Worm (Caenorhabditis elegans) whole organism, mixed stage, embryonic: ENCODE data around the gene Y38E10A.17.

Source experiments
- M03D4.4 ChIP-seq: sonication (generic microtip); optimal IDR thresholded peaks from 2 replicates; lab custom pipeline; 2017; ENCODE audit warnings: mild to moderate bottlenecking, missing genetic modification characterization, missing compliant biosample characterization
- blmp-1 ChIP-seq: fragments of 150-350 bp; optimal IDR thresholded peaks from 2 replicates; lab custom pipeline; 2014; ENCODE audit warnings: missing biosample characterization, missing genetic modification characterization
- ceh-39 ChIP-seq: fragments of 150-350 bp; optimal IDR thresholded peaks from 2 replicates; lab custom pipeline; 2014; ENCODE audit warnings: missing biosample characterization, missing genetic modification characterization
- ceh-43 ChIP-seq: fragments of 200-800 bp; sonication (Bioruptor generic); optimal IDR thresholded peaks from 2 replicates; lab custom pipeline; 2018; ENCODE audit warnings: mild to moderate bottlenecking, missing genetic modification characterization, moderate library complexity, missing compliant biosample characterization
- ces-1 ChIP-seq: fragments of 150-350 bp; optimal IDR thresholded peaks from 2 replicates; lab custom pipeline; 2014; ENCODE audit warnings: missing biosample characterization, missing genetic modification reagents, missing genetic modification characterization
- cnd-1 ChIP-seq: fragments of 200-800 bp; sonication (Bioruptor generic); optimal IDR thresholded peaks from 2 replicates; lab custom pipeline; 2018; ENCODE audit warnings: mild to moderate bottlenecking, missing genetic modification characterization, missing compliant biosample characterization
- drap-1 ChIP-seq: fragments of 200-800 bp; sonication (Bioruptor generic); optimal IDR thresholded peaks from 3 replicates; lab custom pipeline; 2018; ENCODE audit warnings: mild to moderate bottlenecking, missing genetic modification characterization, missing compliant biosample characterization
- elt-3 ChIP-seq: fragments of 150-350 bp; optimal IDR thresholded peaks from 2 replicates; lab custom pipeline; 2014; ENCODE audit warnings: missing biosample characterization, missing genetic modification characterization
- flh-1 ChIP-seq: fragments of 200-800 bp; sonication (Bioruptor generic); optimal IDR thresholded peaks from 2 replicates; lab custom pipeline; 2018; ENCODE audit warnings: mild to moderate bottlenecking, missing genetic modification characterization, moderate library complexity, missing compliant biosample characterization
- lsy-2 ChIP-seq: fragments of 150-350 bp; optimal IDR thresholded peaks from 2 replicates; lab custom pipeline; 2014; ENCODE audit warnings: missing biosample characterization, missing genetic modification characterization
- mep-1 ChIP-seq: fragments of 150-350 bp; optimal IDR thresholded peaks from 2 replicates; lab custom pipeline; 2017; ENCODE audit warnings: missing biosample characterization, missing genetic modification reagents, missing genetic modification characterization, inconsistent platforms
- nhr-12 ChIP-seq: fragments of 150-350 bp; optimal IDR thresholded peaks from 2 replicates; lab custom pipeline; 2014; ENCODE audit warnings: missing biosample characterization, missing genetic modification characterization
- nhr-28 ChIP-seq: fragments of 150-350 bp; optimal IDR thresholded peaks from 2 replicates; lab custom pipeline; 2014; ENCODE audit warnings: missing biosample characterization, missing genetic modification characterization
- nhr-76 ChIP-seq: sonication (generic microtip); optimal IDR thresholded peaks from 2 replicates; lab custom pipeline; 2017; ENCODE audit warnings: missing biosample characterization, missing genetic modification characterization
- pha-4 ChIP-seq: fragments of 150-350 bp; optimal IDR thresholded peaks from 2 replicates; lab custom pipeline; 2018; ENCODE audit warnings: missing biosample characterization, missing genetic modification reagents, missing genetic modification characterization
- sem-2 ChIP-seq: fragments of 200-800 bp; sonication (Bioruptor generic); optimal IDR thresholded peaks from 2 replicates; lab custom pipeline; 2018; ENCODE audit warnings: mild to moderate bottlenecking, missing genetic modification characterization, missing compliant biosample characterization
- sptf-1 ChIP-seq: sonication (generic microtip); optimal IDR thresholded peaks from 2 replicates; lab custom pipeline; 2017; ENCODE audit warnings: mild to moderate bottlenecking, missing genetic modification characterization, moderate library complexity, missing compliant biosample characterization
- tbx-8 ChIP-seq: fragments of 200-800 bp; sonication (Bioruptor generic); optimal IDR thresholded peaks from 2 replicates; lab custom pipeline; 2018; ENCODE audit warnings: mild to moderate bottlenecking, missing genetic modification characterization, moderate library complexity, missing compliant biosample characterization
- unc-120 ChIP-seq: sonication (generic microtip); optimal IDR thresholded peaks from 2 replicates; lab custom pipeline; 2017; ENCODE audit warnings: missing genetic modification characterization, missing compliant biosample characterization; ENCODE audit not compliant: poor library complexity, severe bottlenecking
- unc-39 ChIP-seq: fragments of 150-350 bp; optimal IDR thresholded peaks from 2 replicates; lab custom pipeline; 2014; ENCODE audit warnings: missing biosample characterization, missing genetic modification characterization
- unc-62 ChIP-seq: fragments of 150-350 bp; optimal IDR thresholded peaks from 2 replicates; lab custom pipeline; 2014; ENCODE audit warnings: missing biosample characterization, missing genetic modification reagents, missing genetic modification characterization
- ztf-11 ChIP-seq: fragments of 150-350 bp; optimal IDR thresholded peaks from 2 replicates; lab custom pipeline; 2014; ENCODE audit warnings: missing biosample characterization, missing genetic modification characterization

The Y38E10A.17 gene

DNA sequence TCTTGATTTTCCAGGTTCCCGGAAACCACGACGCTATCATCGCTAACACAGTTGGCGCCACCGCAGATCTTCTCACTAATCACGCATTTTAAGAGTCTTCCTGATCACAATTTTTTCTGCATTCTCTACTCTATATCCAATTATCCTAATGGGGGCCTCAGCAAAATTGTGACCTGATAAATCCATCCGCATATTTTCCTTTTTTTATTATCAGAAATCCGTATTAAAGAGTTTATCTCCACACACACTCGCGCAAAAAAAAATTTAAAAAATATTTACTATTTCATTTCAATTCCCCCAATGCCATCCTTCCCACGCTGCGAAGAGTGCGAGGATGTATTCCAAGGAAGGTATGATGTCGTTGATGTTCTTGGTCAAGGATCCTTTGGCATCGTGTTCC lies 27.7 kb downstream of the Y38E10A.17 start, which contains the start of gene Y38E10A.8:
Gene Y38E10A.8, plus strand, starts transcription at position 301 of the 400 bp plus-strand sequence.
- no peak for TF ChIP-seq sem-2
- TF ChIP-seq drap-1 (GFP tag; lab: Kevin White, UChicago): no peak
- TF ChIP-seq nhr-12 (tag; lab: Kevin White, UChicago): no peak
- no peak for TF ChIP-seq unc-62 (GFP tag; lab: Kevin White, UChicago)
- no peak for TF ChIP-seq unc-120 (tag; lab: Kevin White, UChicago)
- TF ChIP-seq nhr-76 (tag; lab: Kevin White, UChicago): no peak

DNA sequence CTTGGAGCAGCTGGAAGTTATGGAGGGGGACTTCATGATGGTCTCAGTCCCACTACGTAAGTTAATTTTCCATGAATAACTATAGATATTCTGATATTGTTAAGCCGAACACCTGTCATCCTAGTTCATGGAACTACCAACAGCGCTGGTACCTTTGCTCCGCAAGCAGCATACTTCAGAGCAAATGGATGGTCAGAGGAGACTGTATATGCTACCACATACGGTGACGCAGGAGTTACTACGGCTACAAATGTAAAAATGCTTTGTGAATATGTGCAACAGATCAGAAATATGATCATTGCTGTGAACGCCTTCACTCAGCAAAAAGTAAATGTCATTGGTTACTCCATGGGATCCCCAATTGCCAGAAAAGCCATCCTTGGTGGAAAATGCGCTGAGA lies 28.5 kb downstream of the Y38E10A.17 start:
- TF ChIP-seq M03D4.4 (tag; lab: Kevin White, UChicago): no peak
- no peak for TF ChIP-seq cnd-1
- no peak for TF ChIP-seq tbx-8 (GFP tag; lab: Kevin White, UChicago)
- TF ChIP-seq sem-2: no peak
- TF ChIP-seq ces-1: no peak
- no peak for TF ChIP-seq drap-1 (GFP tag; lab: Kevin White, UChicago)
- no peak for TF ChIP-seq blmp-1 (tag; lab: Kevin White, UChicago)
- TF ChIP-seq pha-4 (tag; lab: Kevin White, UChicago): no peak
- TF ChIP-seq nhr-76 (tag; lab: Kevin White, UChicago): no peak
- no peak for TF ChIP-seq elt-3
- TF ChIP-seq ceh-43 (GFP tag; lab: Kevin White, UChicago): no peak
- TF ChIP-seq unc-39 (tag; lab: Kevin White, UChicago): no peak
- TF ChIP-seq ztf-11 (tag; lab: Kevin White, UChicago): no peak
- TF ChIP-seq, all 35 proteins: peak for 0

DNA sequence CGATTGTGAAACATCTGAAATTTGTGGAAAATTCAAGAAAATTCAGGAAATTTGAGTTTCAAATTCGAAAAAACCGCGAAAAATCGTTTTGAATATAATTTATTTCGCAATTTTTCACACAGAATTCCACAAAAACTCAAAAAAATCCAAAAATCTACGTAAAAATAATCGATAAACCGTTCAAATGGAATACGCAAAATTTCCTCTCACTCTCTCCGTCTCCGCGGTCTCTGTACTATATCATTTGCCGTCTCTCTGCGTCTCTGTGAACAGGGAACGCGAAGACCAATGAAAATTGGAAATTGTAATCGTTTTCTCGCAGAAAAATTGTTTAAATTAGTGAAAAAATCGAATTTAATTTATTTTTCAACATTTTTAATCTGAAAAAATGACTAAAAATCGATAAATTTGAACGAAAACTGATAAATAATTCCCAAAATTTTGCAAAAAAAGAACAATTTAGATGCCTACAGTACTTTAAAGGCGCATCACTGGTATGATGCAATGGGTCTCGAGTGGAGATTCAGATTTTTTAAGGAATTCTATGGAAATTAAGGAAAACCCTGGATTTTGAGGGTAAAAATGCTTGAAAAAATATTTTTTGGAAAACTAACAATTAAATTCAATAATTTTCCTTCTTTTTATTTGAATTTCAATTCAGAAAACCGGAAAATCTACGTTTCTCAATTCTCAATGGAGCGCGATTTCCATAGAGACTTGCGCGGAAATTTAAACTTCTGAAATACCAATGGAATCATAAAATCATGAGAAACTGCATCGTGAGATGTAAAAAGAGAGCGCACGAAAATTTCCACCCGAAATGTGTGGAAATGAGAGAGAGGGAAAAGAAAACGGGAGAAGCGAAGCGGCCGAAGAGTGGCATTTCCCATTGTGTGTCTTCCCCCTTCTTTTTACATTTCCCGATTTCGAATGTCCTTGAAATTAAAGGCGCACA lies 30.7 kb downstream of the Y38E10A.17 start, which contains the start of the genes ceh-100 and lips-15:
Gene ceh-100, minus strand, starts transcription at position 14 of the 955 bp plus-strand sequence.
Gene lips-15, plus strand, starts transcription at position 720 of the 955 bp plus-strand sequence.
- TF ChIP-seq ceh-39 (tag; lab: Kevin White, UChicago) (peak; percentile 10), nhr-12 (tag; lab: Kevin White, UChicago) (no peak), ztf-11 (tag; lab: Kevin White, UChicago) (no peak), nhr-76 (tag; lab: Kevin White, UChicago) (no peak), lsy-2 (peak; percentile 24), drap-1 (GFP tag; lab: Kevin White, UChicago) (no peak), sptf-1 (tag; lab: Kevin White, UChicago) (no peak), flh-1 (GFP tag; lab: Kevin White, UChicago) (no peak), mep-1 (tag; lab: Kevin White, UChicago) (peak; percentile 61), nhr-28 (tag; lab: Kevin White, UChicago) (no peak), unc-120 (tag; lab: Kevin White, UChicago) (peak; percentile 5), ces-1 (no peak)
